Fruit fly (Drosophila melanogaster): ENCODE measurements around the gene Flo2.

Gene Flo2

DNA sequence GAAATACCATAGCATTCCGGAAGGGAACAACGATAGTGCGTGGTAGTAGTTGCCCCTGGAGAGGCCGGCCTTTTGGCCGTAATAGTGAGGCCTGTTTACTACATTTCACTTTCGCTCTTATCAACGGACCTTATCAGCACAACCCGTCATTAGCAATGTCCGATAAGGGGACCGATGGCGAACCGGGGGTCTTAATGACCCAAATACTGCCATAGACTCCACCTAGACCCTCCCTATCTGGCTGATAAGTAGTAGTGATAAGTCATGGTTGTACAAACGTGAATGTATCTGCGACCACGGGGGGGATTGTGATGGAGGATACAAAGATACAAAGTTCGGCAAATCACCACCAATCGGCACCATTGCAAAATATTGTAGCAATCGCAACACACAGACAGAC lies 110.1 kb downstream of the Flo2 start:
- no peak for TF ChIP-seq gl (tag; optimal IDR thresholded peaks at IDR 0.05)
- TF ChIP-seq CG32121 (GFP tag; IDR thresholded peaks at IDR 0.05), result no peak
- TF ChIP-seq CG10348 (GFP tag; IDR thresholded peaks at IDR 0.05), result no peak
- TF ChIP-seq Pif1A (GFP tag; optimal IDR thresholded peaks at IDR 0.05), result no peak
- no peak for TF ChIP-seq CG17806 (tag; optimal IDR thresholded peaks at IDR 0.05)
- peak; percentile 47; the same call in 1 of the 3 replicates for TF ChIP-seq CG4496 (GFP tag; IDR thresholded peaks at IDR 0.05)
- TF ChIP-seq CG12605 (GFP tag; IDR thresholded peaks at IDR 0.05), result no peak
- no peak for TF ChIP-seq CG8159 (tag; optimal IDR thresholded peaks at IDR 0.05)
- TF ChIP-seq CG34367 (tag; optimal IDR thresholded peaks at IDR 0.05), result no peak
- 0 out of 3 replicates have a peak, but pooled peaks have one; percentile 13 for TF ChIP-seq fd96Ca (GFP tag; IDR thresholded peaks at IDR 0.05)
- peak; percentile 84 for TF ChIP-seq EcR (GFP tag; optimal IDR thresholded peaks at IDR 0.05)
- no peak for TF ChIP-seq Snoo (tag; optimal IDR thresholded peaks at IDR 0.05)

dm6 chrX:14950273-14951272 lies 111.4 kb downstream of the Flo2 start:
- TF ChIP-seq Snoo (tag; optimal IDR thresholded peaks at IDR 0.05) (peak; percentile 99), CG13204 (GFP tag; optimal IDR thresholded peaks at IDR 0.05) (peak; percentile 96), CG10348 (GFP tag; IDR thresholded peaks at IDR 0.05) (peak; percentile 88), rn (GFP tag; IDR thresholded peaks at IDR 0.05) (peak; percentile 84), Pif1A (GFP tag; optimal IDR thresholded peaks at IDR 0.05) (peak; percentile 98), CG8159 (tag; optimal IDR thresholded peaks at IDR 0.05) (peak; percentile 99), CG4496 (GFP tag; IDR thresholded peaks at IDR 0.05) (peak; percentile 97), Pif1B (GFP tag; optimal IDR thresholded peaks at IDR 0.05) (peak; percentile 97), fd96Ca (GFP tag; IDR thresholded peaks at IDR 0.05) (peak; percentile 84; the same call in 2 of the 3 replicates), CG8301 (tag; optimal IDR thresholded peaks at IDR 0.05) (peak; percentile 99), D1 (tag; optimal IDR thresholded peaks at IDR 0.05) (peak; percentile 98), CG32121 (GFP tag; IDR thresholded peaks at IDR 0.05) (peak; percentile 97), Ets98B (GFP tag; IDR thresholded peaks at IDR 0.05) (peak; percentile 93), CG34367 (tag; optimal IDR thresholded peaks at IDR 0.05) (peak; percentile 98), CG9948 (tag; optimal IDR thresholded peaks at IDR 0.05) (peak; percentile 98), CG15710 (tag; optimal IDR thresholded peaks at IDR 0.05) (peak; percentile 99), CG14655 (GFP tag; optimal IDR thresholded peaks at IDR 0.05) (peak; percentile 100), gl (tag; optimal IDR thresholded peaks at IDR 0.05) (peak; percentile 95), CG12605 (GFP tag; IDR thresholded peaks at IDR 0.05) (peak; percentile 91), EcR (GFP tag; optimal IDR thresholded peaks at IDR 0.05) (peak; percentile 73), CG17806 (tag; optimal IDR thresholded peaks at IDR 0.05) (peak; percentile 97)

DNA sequence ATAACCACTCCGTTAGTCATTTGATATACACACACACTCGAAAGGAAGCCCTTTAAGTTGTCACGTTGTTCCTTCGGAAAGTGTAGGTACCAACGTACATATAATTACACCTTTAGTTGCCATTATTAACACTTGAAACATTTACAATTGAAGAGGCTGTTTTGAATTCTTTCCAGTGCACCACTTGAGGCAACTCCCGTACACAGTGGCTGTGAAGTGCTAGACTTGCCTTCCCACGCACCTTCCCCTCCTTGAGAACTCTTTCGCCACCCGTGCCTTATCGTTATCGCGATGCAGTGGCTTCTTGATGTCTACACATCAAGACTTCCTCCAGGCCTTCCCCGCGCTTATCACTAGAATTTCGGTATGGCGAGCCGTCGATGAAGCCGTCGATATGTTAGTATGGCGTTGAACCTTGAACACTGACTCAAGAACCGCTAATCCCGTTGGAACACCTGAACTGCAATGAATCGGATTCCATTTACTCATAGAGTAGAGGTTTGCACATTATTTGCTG lies 112.2 kb downstream of the Flo2 start:
- no peak for TF ChIP-seq CG32121 (GFP tag; IDR thresholded peaks at IDR 0.05)
- TF ChIP-seq Pif1A (GFP tag; optimal IDR thresholded peaks at IDR 0.05), result no peak
- TF ChIP-seq CG4496 (GFP tag; IDR thresholded peaks at IDR 0.05), result peak; percentile 11; the same call in 2 of the 3 replicates
- peak; percentile 18; the same call in 1 of the 3 replicates for TF ChIP-seq fd96Ca (GFP tag; IDR thresholded peaks at IDR 0.05)
- TF ChIP-seq D1 (tag; optimal IDR thresholded peaks at IDR 0.05), result no peak

dm6 chrX:14952097-14952844 lies 113.1 kb downstream of the Flo2 start:
- TF ChIP-seq CG4496 (GFP tag; IDR thresholded peaks at IDR 0.05), result peak; percentile 91
- TF ChIP-seq Pif1A (GFP tag; optimal IDR thresholded peaks at IDR 0.05), result peak; percentile 79
- peak; percentile 81 for TF ChIP-seq CG14655 (GFP tag; optimal IDR thresholded peaks at IDR 0.05)
- TF ChIP-seq CG32121 (GFP tag; IDR thresholded peaks at IDR 0.05), result peak; percentile 88
- peak; percentile 58 for TF ChIP-seq gl (tag; optimal IDR thresholded peaks at IDR 0.05)
- no peak for TF ChIP-seq CG13204 (GFP tag; optimal IDR thresholded peaks at IDR 0.05)
- TF ChIP-seq Snoo (tag; optimal IDR thresholded peaks at IDR 0.05), result peak; percentile 80
- peak; percentile 82 for TF ChIP-seq CG12605 (GFP tag; IDR thresholded peaks at IDR 0.05)
- peak; percentile 87 for TF ChIP-seq Ets98B (GFP tag; IDR thresholded peaks at IDR 0.05)
- peak; percentile 60 for TF ChIP-seq CG15710 (tag; optimal IDR thresholded peaks at IDR 0.05)
- TF ChIP-seq CG8159 (tag; optimal IDR thresholded peaks at IDR 0.05), result peak; percentile 76
- peak; percentile 80 for TF ChIP-seq Pif1B (GFP tag; optimal IDR thresholded peaks at IDR 0.05)
- TF ChIP-seq D1 (tag; optimal IDR thresholded peaks at IDR 0.05), result peak; percentile 39
- TF ChIP-seq CG8301 (tag; optimal IDR thresholded peaks at IDR 0.05), result peak; percentile 81
- TF ChIP-seq rn (GFP tag; IDR thresholded peaks at IDR 0.05), result peak; percentile 58
- peak; percentile 72 for TF ChIP-seq CG34367 (tag; optimal IDR thresholded peaks at IDR 0.05)
- peak; percentile 67 for TF ChIP-seq CG9948 (tag; optimal IDR thresholded peaks at IDR 0.05)
- peak; percentile 67 for TF ChIP-seq CG10348 (GFP tag; IDR thresholded peaks at IDR 0.05)
- no peak for TF ChIP-seq EcR (GFP tag; optimal IDR thresholded peaks at IDR 0.05)
- TF ChIP-seq CG17806 (tag; optimal IDR thresholded peaks at IDR 0.05), result peak; percentile 68
- TF ChIP-seq fd96Ca (GFP tag; IDR thresholded peaks at IDR 0.05), result peak; percentile 88
